Worm (Caenorhabditis elegans) whole organism, young adult: ENCODE data around the gene F01D5.1.
A peak's percentile ranks its signal among the peaks of the same experiment; 100 is the strongest.

Experiments
- B0261.1 ChIP-seq: sonication (generic microtip); optimal IDR thresholded peaks from 2 replicates; lab custom pipeline; 2016; ENCODE audit warnings: mild to moderate bottlenecking, missing genetic modification characterization, moderate library complexity, missing compliant biosample characterization
- B0336.3 ChIP-seq: fragments of 200-800 bp; sonication (Bioruptor generic); IDR thresholded peaks from 2 replicates; pipeline ENCODE4 v1.3.6; 2022; ENCODE audit warnings: missing genetic modification characterization, missing compliant biosample characterization
- D2030.7 ChIP-seq: fragments of 200-800 bp; sonication (Bioruptor generic); IDR thresholded peaks from 2 replicates; pipeline ENCODE4 v1.3.6; 2022; ENCODE audit warnings: missing genetic modification reagents, missing genetic modification characterization, missing compliant biosample characterization
- F49E8.2 ChIP-seq: sonication (generic microtip); optimal IDR thresholded peaks from 3 replicates; lab custom pipeline; 2017; ENCODE audit warnings: missing genetic modification characterization, mild to moderate bottlenecking, missing compliant biosample characterization, antibody characterized with exemption, moderate library complexity; ENCODE audit not compliant: insufficient read depth
- F52B5.7 ChIP-seq: sonication (generic microtip); optimal IDR thresholded peaks from 2 replicates; lab custom pipeline; 2016; ENCODE audit warnings: mild to moderate bottlenecking, missing genetic modification characterization, missing compliant biosample characterization
- K11D2.4 ChIP-seq: fragments of 200-800 bp; sonication (Bioruptor generic); IDR thresholded peaks from 2 replicates; pipeline ENCODE4 v1.3.6; 2022; ENCODE audit warnings: missing genetic modification reagents, missing genetic modification characterization, missing compliant biosample characterization
- K12H6.12 ChIP-seq: fragments of 200-800 bp; sonication (Bioruptor generic); optimal IDR thresholded peaks from 2 replicates; lab custom pipeline; 2018; ENCODE audit warnings: mild to moderate bottlenecking, missing genetic modification characterization, missing compliant biosample characterization
- T26A5.8 ChIP-seq: sonication (generic microtip); optimal IDR thresholded peaks from 2 replicates; lab custom pipeline; 2016; ENCODE audit warnings: missing genetic modification characterization, missing compliant biosample characterization
- Y53F4B.3 ChIP-seq: fragments of 200-800 bp; sonication (Bioruptor generic); IDR thresholded peaks from 2 replicates; pipeline ENCODE4 v1.3.6; 2022; ENCODE audit warnings: missing genetic modification reagents, missing genetic modification characterization, missing compliant biosample characterization
- Y53G8AR.9 ChIP-seq: fragments of 200-800 bp; sonication (Bioruptor generic); conservative IDR thresholded peaks from 2 replicates; pipeline ENCODE4 v1.3.6; 2022; ENCODE audit warnings: missing genetic modification reagents, missing genetic modification characterization, missing compliant biosample characterization
- Y67H2A.10 ChIP-seq: fragments of 200-800 bp; sonication (Bioruptor generic); conservative IDR thresholded peaks from 2 replicates; pipeline ENCODE4 v1.3.6; 2022; ENCODE audit warnings: missing genetic modification reagents, missing genetic modification characterization, missing compliant biosample characterization
- Y79H2A.3 ChIP-seq: fragments of 200-800 bp; sonication (Bioruptor generic); conservative IDR thresholded peaks from 2 replicates; pipeline ENCODE4 v1.3.6; 2022; ENCODE audit warnings: missing genetic modification reagents, missing genetic modification characterization, missing compliant biosample characterization
- Y95B8A.8 ChIP-seq: fragments of 200-800 bp; sonication (Bioruptor generic); IDR thresholded peaks from 2 replicates; pipeline ENCODE4 v1.3.6; 2022; ENCODE audit warnings: missing genetic modification reagents, missing genetic modification characterization, missing compliant biosample characterization
- aptf-2 ChIP-seq: fragments of 200-800 bp; sonication (Bioruptor generic); conservative IDR thresholded peaks from 2 replicates; pipeline ENCODE4 v1.3.6; 2022; ENCODE audit warnings: missing genetic modification reagents, missing genetic modification characterization, missing compliant biosample characterization
- athp-1 ChIP-seq: sonication (generic microtip); optimal IDR thresholded peaks from 2 replicates; lab custom pipeline; 2017; ENCODE audit warnings: mild to moderate bottlenecking, missing genetic modification characterization, missing compliant biosample characterization
- attf-3 ChIP-seq: fragments of 200-800 bp; sonication (Bioruptor generic); conservative IDR thresholded peaks from 2 replicates; pipeline ENCODE4 v1.3.6; 2022; ENCODE audit warnings: missing genetic modification reagents, missing genetic modification characterization, missing compliant biosample characterization
- attf-6 ChIP-seq: fragments of 200-800 bp; sonication (Bioruptor generic); IDR thresholded peaks from 2 replicates; pipeline ENCODE4 v1.3.6; 2022; ENCODE audit warnings: missing genetic modification reagents, missing genetic modification characterization, missing compliant biosample characterization
- bed-1 ChIP-seq: fragments of 200-800 bp; sonication (Bioruptor generic); IDR thresholded peaks from 2 replicates; pipeline ENCODE4 v1.3.6; 2022; ENCODE audit warnings: missing genetic modification reagents, missing genetic modification characterization, missing compliant biosample characterization
- ceh-100 ChIP-seq: fragments of 200-800 bp; sonication (Bioruptor generic); IDR thresholded peaks from 2 replicates; pipeline ENCODE4 v1.3.6; 2022; ENCODE audit warnings: missing genetic modification reagents, missing genetic modification characterization, missing compliant biosample characterization
- ceh-27 ChIP-seq: fragments of 200-800 bp; sonication (Bioruptor generic); optimal IDR thresholded peaks from 2 replicates; lab custom pipeline; 2018; ENCODE audit warnings: mild to moderate bottlenecking, missing genetic modification characterization, moderate library complexity, missing compliant biosample characterization
- chd-7 ChIP-seq: sonication (generic microtip); optimal IDR thresholded peaks from 2 replicates; lab custom pipeline; 2016; ENCODE audit warnings: mild to moderate bottlenecking, missing genetic modification characterization, moderate library complexity, missing compliant biosample characterization
- dox-1 ChIP-seq: fragments of 200-800 bp; sonication (Bioruptor generic); IDR thresholded peaks from 2 replicates; pipeline ENCODE4 v1.3.6; 2022; ENCODE audit warnings: missing genetic modification reagents, missing genetic modification characterization, missing compliant biosample characterization
- dpl-1 ChIP-seq: fragments of 150-350 bp; optimal IDR thresholded peaks from 2 replicates; lab custom pipeline; 2014; ENCODE audit warnings: missing biosample characterization, missing genetic modification reagents, missing genetic modification characterization
- egl-44 ChIP-seq: fragments of 200-800 bp; sonication (Bioruptor generic); IDR thresholded peaks from 2 replicates; pipeline ENCODE4 v1.3.6; 2022; ENCODE audit warnings: missing genetic modification reagents, missing genetic modification characterization, missing compliant biosample characterization
- egrh-3 ChIP-seq: fragments of 200-800 bp; sonication (Bioruptor generic); IDR thresholded peaks from 2 replicates; pipeline ENCODE4 v1.3.6; 2022; ENCODE audit warnings: missing genetic modification reagents, missing genetic modification characterization, missing compliant biosample characterization
- ekl-4 ChIP-seq: fragments of 200-800 bp; sonication (Bioruptor generic); IDR thresholded peaks from 2 replicates; pipeline ENCODE4 v1.3.6; 2022; ENCODE audit warnings: missing genetic modification reagents, missing genetic modification characterization, missing compliant biosample characterization
- gei-17 ChIP-seq: fragments of 200-800 bp; sonication (Bioruptor generic); optimal IDR thresholded peaks from 2 replicates; lab custom pipeline; 2018; ENCODE audit warnings: mild to moderate bottlenecking, missing genetic modification characterization, missing compliant biosample characterization
- hlh-26 ChIP-seq: fragments of 200-800 bp; sonication (Bioruptor generic); conservative IDR thresholded peaks from 2 replicates; pipeline ENCODE4 v1.3.6; 2022; ENCODE audit warnings: missing genetic modification reagents, missing genetic modification characterization, missing compliant biosample characterization
- lag-1 ChIP-seq: fragments of 200-800 bp; sonication (Bioruptor generic); IDR thresholded peaks from 2 replicates; pipeline ENCODE4 v1.3.6; 2022; ENCODE audit warnings: missing genetic modification reagents, missing genetic modification characterization, missing compliant biosample characterization
- lin-26 ChIP-seq: fragments of 200-800 bp; sonication (Bioruptor generic); IDR thresholded peaks from 2 replicates; pipeline ENCODE4 v1.3.6; 2022; ENCODE audit warnings: missing genetic modification reagents, missing genetic modification characterization, missing compliant biosample characterization
- lin-35 ChIP-seq, 3 experiments: fragments of 150-350 bp in 2 of 3; sonication (generic microtip) in 1 of 3; optimal IDR thresholded peaks; 2 replicates each; lab custom pipeline; 2014 to 2018; ENCODE audit warnings: missing biosample characterization in 3 of 3, missing genetic modification characterization in 3 of 3, missing genetic modification reagents in 3 of 3
- mcd-1 ChIP-seq: fragments of 200-800 bp; sonication (Bioruptor generic); IDR thresholded peaks from 2 replicates; pipeline ENCODE4 v1.3.6; 2022; ENCODE audit warnings: missing genetic modification reagents, missing genetic modification characterization, missing compliant biosample characterization
- mxl-1 ChIP-seq: sonication (generic microtip); optimal IDR thresholded peaks from 2 replicates; lab custom pipeline; 2016; ENCODE audit warnings: missing genetic modification characterization, missing compliant biosample characterization
- nfyb-1 ChIP-seq: fragments of 200-800 bp; sonication (Bioruptor generic); IDR thresholded peaks from 2 replicates; pipeline ENCODE4 v1.3.6; 2022; ENCODE audit warnings: missing genetic modification reagents, missing genetic modification characterization, missing compliant biosample characterization
- nhr-27 ChIP-seq: fragments of 200-800 bp; sonication (Bioruptor generic); optimal IDR thresholded peaks from 2 replicates; lab custom pipeline; 2018; ENCODE audit warnings: mild to moderate bottlenecking, missing genetic modification characterization, moderate library complexity, missing compliant biosample characterization
- pha-4 ChIP-seq: fragments of 150-350 bp; sonication (generic microtip); optimal IDR thresholded peaks from 2 replicates; lab custom pipeline; 2014; ENCODE audit warnings: missing biosample characterization, missing genetic modification reagents, missing genetic modification characterization
- rcor-1 ChIP-seq: fragments of 200-800 bp; sonication (Bioruptor generic); IDR thresholded peaks from 2 replicates; pipeline ENCODE4 v1.3.6; 2022; ENCODE audit warnings: missing genetic modification reagents, missing genetic modification characterization, missing compliant biosample characterization
- repo-1 ChIP-seq: sonication (generic microtip); optimal IDR thresholded peaks from 2 replicates; lab custom pipeline; 2017; ENCODE audit warnings: mild to moderate bottlenecking, missing genetic modification characterization, missing compliant biosample characterization
- sea-2 ChIP-seq: fragments of 200-800 bp; sonication (Bioruptor generic); IDR thresholded peaks from 2 replicates; pipeline ENCODE4 v1.3.6; 2022; ENCODE audit warnings: missing genetic modification characterization, missing compliant biosample characterization
- snpc-1.1 ChIP-seq: sonication (generic microtip); optimal IDR thresholded peaks from 2 replicates; lab custom pipeline; 2017; ENCODE audit warnings: missing genetic modification characterization, mild to moderate bottlenecking, missing compliant biosample characterization, antibody characterized with exemption, moderate library complexity, missing genotype, missing genetic modification reagents; ENCODE audit not compliant: insufficient read depth
- snpc-4 ChIP-seq, 5 experiments: fragments of 150-350 bp in 1 of 5; sonication (generic microtip) in 4 of 5; optimal IDR thresholded peaks; 2 replicates each; lab custom pipeline; 2014 to 2018; ENCODE audit warnings: missing genetic modification characterization in 5 of 5, missing biosample characterization in 3 of 5, antibody characterized with exemption in 2 of 5, mild to moderate bottlenecking in 2 of 5, missing compliant biosample characterization in 2 of 5, missing genotype in 2 of 5, moderate library complexity in 2 of 5, missing genetic modification reagents in 1 of 5
- sptf-2 ChIP-seq: fragments of 200-800 bp; sonication (Bioruptor generic); optimal IDR thresholded peaks from 2 replicates; lab custom pipeline; 2018; ENCODE audit warnings: mild to moderate bottlenecking, missing genetic modification characterization, missing compliant biosample characterization
- tbp1 ChIP-seq: fragments of 200-800 bp; sonication (Bioruptor generic); optimal IDR thresholded peaks from 2 replicates; lab custom pipeline; 2018; ENCODE audit warnings: mild to moderate bottlenecking, missing genetic modification characterization, missing compliant biosample characterization
- tlf-1 ChIP-seq: fragments of 200-800 bp; sonication (Bioruptor generic); optimal IDR thresholded peaks from 2 replicates; lab custom pipeline; 2018; ENCODE audit warnings: mild to moderate bottlenecking, missing genetic modification characterization, missing compliant biosample characterization
- zfh-2 ChIP-seq: fragments of 200-800 bp; sonication (Bioruptor generic); conservative IDR thresholded peaks from 2 replicates; pipeline ENCODE4 v1.3.6; 2022; ENCODE audit warnings: missing genetic modification reagents, missing genetic modification characterization, missing compliant biosample characterization
- zim-3 ChIP-seq: sonication (generic microtip); optimal IDR thresholded peaks from 2 replicates; lab custom pipeline; 2017; ENCODE audit warnings: mild to moderate bottlenecking, missing genetic modification characterization, moderate library complexity, missing compliant biosample characterization
- ztf-26 ChIP-seq: sonication (generic microtip); optimal IDR thresholded peaks from 2 replicates; lab custom pipeline; 2017; ENCODE audit warnings: missing genetic modification characterization, missing compliant biosample characterization
- ztf-3 ChIP-seq: fragments of 200-800 bp; sonication (Bioruptor generic); optimal IDR thresholded peaks from 2 replicates; lab custom pipeline; 2018; ENCODE audit warnings: mild to moderate bottlenecking, missing genetic modification characterization, missing compliant biosample characterization

Gene F01D5.1

ce11 chrII:13976161-13976560 is 21.2 kb downstream of the F01D5.1 start, which contains the start of gene Y39G8B.2:
Gene Y39G8B.2, minus strand, starts transcription at chrII:13976221.
- TF ChIP-seq pha-4 (peak; percentile 60), aptf-2 (GFP tag; lab: Robert Waterston, UW) (no peak), egl-44 (GFP tag; lab: Robert Waterston, UW) (no peak), athp-1 (tag; lab: Kevin White, UChicago) (peak; percentile 22), attf-3 (GFP tag; lab: Robert Waterston, UW) (0 out of 2 replicates have a peak, but pooled peaks have one; percentile 26), T26A5.8 (no peak), mcd-1 (peak; percentile 96), nhr-27 (tag; lab: Kevin White, UChicago) (no peak), rcor-1 (GFP tag; lab: Robert Waterston, UW) (peak; percentile 47; the same call in 1 of the 2 replicates), lag-1 (GFP tag; lab: Robert Waterston, UW) (no peak), bed-1 (GFP tag; lab: Robert Waterston, UW) (no peak), Y67H2A.10 (no peak), repo-1 (tag; lab: Kevin White, UChicago) (no peak), lin-35 (GFP tag; optimal IDR thresholded peaks at IDR 0.05; lab: Kevin White, UChicago) (peak in 1 of 3 experiments; percentile 72), lin-26 (GFP tag; lab: Robert Waterston, UW) (no peak), sea-2 (GFP tag; lab: Robert Waterston, UW) (no peak), ekl-4 (GFP tag; lab: Robert Waterston, UW) (peak; percentile 44; the same call in 1 of the 2 replicates), zfh-2 (GFP tag; lab: Robert Waterston, UW) (peak; percentile 72), snpc-4 (GFP tag; optimal IDR thresholded peaks at IDR 0.05; lab: Kevin White, UChicago) (no peak), snpc-4 (tag; optimal IDR thresholded peaks at IDR 0.05; lab: Kevin White, UChicago) (peak in 1 of 4 experiments; percentile 74), K12H6.12 (tag; lab: Kevin White, UChicago) (peak; percentile 65), sptf-2 (GFP tag; lab: Kevin White, UChicago) (no peak), tbp1 (GFP tag; lab: Kevin White, UChicago) (peak; percentile 45), dox-1 (GFP tag; lab: Robert Waterston, UW) (no peak; the same call in 1 of the 2 replicates), B0261.1 (tag; lab: Kevin White, UChicago) (no peak), dpl-1 (GFP tag; lab: Kevin White, UChicago) (peak; percentile 41), D2030.7 (GFP tag; lab: Robert Waterston, UW) (no peak), Y53G8AR.9 (GFP tag; lab: Robert Waterston, UW) (no peak), chd-7 (tag; lab: Kevin White, UChicago) (peak; percentile 1), egrh-3 (GFP tag; lab: Robert Waterston, UW) (peak; percentile 74), Y95B8A.8 (GFP tag; lab: Robert Waterston, UW) (no peak), snpc-1.1 (tag; lab: Kevin White, UChicago) (no peak), zim-3 (tag; lab: Kevin White, UChicago) (no peak), gei-17 (GFP tag; lab: Kevin White, UChicago) (no peak), ceh-100 (GFP tag; lab: Robert Waterston, UW) (peak; percentile 63), F52B5.7 (tag; lab: Kevin White, UChicago) (no peak), nfyb-1 (GFP tag; lab: Robert Waterston, UW) (peak; percentile 69), Y53F4B.3 (GFP tag; lab: Robert Waterston, UW) (no peak), F49E8.2 (no peak), ztf-3 (GFP tag; lab: Kevin White, UChicago) (no peak), hlh-26 (no peak), ztf-26 (no peak), K11D2.4 (GFP tag; lab: Robert Waterston, UW) (peak; percentile 50; the same call in 1 of the 2 replicates), attf-6 (no peak), ceh-27 (GFP tag; lab: Kevin White, UChicago) (peak; percentile 79), tlf-1 (GFP tag; lab: Kevin White, UChicago) (no peak), Y79H2A.3 (GFP tag; lab: Robert Waterston, UW) (no peak), B0336.3 (GFP tag; lab: Robert Waterston, UW) (peak; percentile 50; the same call in 1 of the 2 replicates), mxl-1 (tag; lab: Kevin White, UChicago) (no peak)
